Fruit fly (Drosophila melanogaster) whole organism, embryonic: ENCODE results near the gene CG6574.

Source experiments
- BEAF-32 ChIP-seq: fragments of 200-800 bp; sonication (Bioruptor generic); optimal IDR thresholded peaks from 3 replicates; lab custom pipeline; 2017; ENCODE audit warnings: missing biosample characterization, missing genetic modification characterization, mild to moderate bottlenecking, moderate library complexity, missing genetic modification reagents
- Bdp1 ChIP-seq: fragments of 200-800 bp; sonication (Bioruptor generic); optimal IDR thresholded peaks from 3 replicates; lab custom pipeline; 2016; ENCODE audit warnings: missing biosample characterization, missing genetic modification characterization
- CG11696 ChIP-seq: fragments of 200-800 bp; sonication (Bioruptor generic); IDR thresholded peaks from 2 replicates; pipeline ENCODE4 v1.3.6; 2022; ENCODE audit warnings: missing biosample characterization, missing genetic modification characterization
- CG12071 ChIP-seq: fragments of 200-800 bp; sonication (Bioruptor generic); optimal IDR thresholded peaks from 3 replicates; lab custom pipeline; 2018; ENCODE audit warnings: missing biosample characterization, mild to moderate bottlenecking, missing genetic modification characterization
- CG12104 ChIP-seq: fragments of 200-800 bp; sonication (Bioruptor generic); optimal IDR thresholded peaks from 3 replicates; lab custom pipeline; 2016; ENCODE audit warnings: missing biosample characterization, missing genetic modification characterization
- CG12219 ChIP-seq: fragments of 200-800 bp; sonication (Bioruptor generic); optimal IDR thresholded peaks from 3 replicates; lab custom pipeline; 2018; ENCODE audit warnings: missing biosample characterization, mild to moderate bottlenecking, missing genetic modification characterization
- CG13894 ChIP-seq: fragments of 200-800 bp; sonication (Bioruptor generic); optimal IDR thresholded peaks from 3 replicates; lab custom pipeline; 2018; ENCODE audit warnings: missing biosample characterization, mild to moderate bottlenecking, missing genetic modification characterization, moderate library complexity
- CG14710 ChIP-seq: fragments of 200-800 bp; sonication (Bioruptor generic); optimal IDR thresholded peaks from 3 replicates; lab custom pipeline; 2019; ENCODE audit warnings: missing biosample characterization, mild to moderate bottlenecking, missing genetic modification characterization, moderate library complexity
- CG1603 ChIP-seq: fragments of 200-800 bp; sonication (Bioruptor generic); optimal IDR thresholded peaks from 2 replicates; lab custom pipeline; 2019; ENCODE audit warnings: missing biosample characterization, mild to moderate bottlenecking, missing genetic modification characterization, moderate library complexity
- CG18599 ChIP-seq: fragments of 200-800 bp; sonication (Bioruptor generic); optimal IDR thresholded peaks from 3 replicates; lab custom pipeline; 2017; ENCODE audit warnings: missing biosample characterization, missing genetic modification characterization, mild to moderate bottlenecking, moderate library complexity, missing genetic modification reagents
- CG34376 ChIP-seq: fragments of 200-800 bp; sonication (Bioruptor generic); optimal IDR thresholded peaks from 2 replicates; lab custom pipeline; 2018; ENCODE audit warnings: missing biosample characterization, mild to moderate bottlenecking, missing genetic modification characterization
- CG3847 ChIP-seq: fragments of 200-800 bp; sonication (Bioruptor generic); IDR thresholded peaks from 2 replicates; pipeline ENCODE4 v1.3.6; 2022; ENCODE audit warnings: missing biosample characterization, missing genetic modification characterization
- CG8290 ChIP-seq, 3 experiments: fragments of 200-800 bp; sonication (Bioruptor generic); optimal IDR thresholded peaks; 2 replicates each; lab custom pipeline; 2016 to 2019; ENCODE audit warnings: missing biosample characterization in 3 of 3, missing genetic modification characterization in 3 of 3, mild to moderate bottlenecking in 2 of 3, moderate library complexity in 1 of 3
- CG8388 ChIP-seq: fragments of 200-800 bp; sonication (Bioruptor generic); optimal IDR thresholded peaks from 2 replicates; lab custom pipeline; 2019; ENCODE audit warnings: missing biosample characterization, mild to moderate bottlenecking, missing genetic modification characterization, moderate library complexity
- CG9215 ChIP-seq: fragments of 200-800 bp; sonication (Bioruptor generic); IDR thresholded peaks from 2 replicates; pipeline ENCODE4 v1.3.6; 2022; ENCODE audit warnings: missing biosample characterization, missing genetic modification characterization
- CG9876 ChIP-seq: fragments of 200-800 bp; sonication (Bioruptor generic); optimal IDR thresholded peaks from 2 replicates; lab custom pipeline; 2016; ENCODE audit warnings: missing biosample characterization, missing genetic modification characterization
- Deaf1 ChIP-seq: fragments of 200-800 bp; optimal IDR thresholded peaks from 3 replicates; lab custom pipeline; 2019; ENCODE audit warnings: missing biosample characterization, mild to moderate bottlenecking, missing genetic modification characterization, moderate library complexity
- Dfd ChIP-seq, 2 experiments: fragments of >200 bp; optimal IDR thresholded peaks; 2 replicates each; lab custom pipeline; 2017; ENCODE audit warnings: missing biosample characterization in 2 of 2, missing genetic modification characterization in 2 of 2
- Dip2 ChIP-seq: fragments of 200-800 bp; sonication (Bioruptor generic); IDR thresholded peaks from 2 replicates; pipeline ENCODE4 v1.3.6; 2022; ENCODE audit warnings: missing biosample characterization, missing genetic modification characterization
- Dp ChIP-seq: fragments of 200-800 bp; sonication (Bioruptor generic); optimal IDR thresholded peaks from 2 replicates; lab custom pipeline; 2018; ENCODE audit warnings: missing biosample characterization, mild to moderate bottlenecking, missing genetic modification characterization, moderate library complexity
- HLH54F ChIP-seq: fragments of 200-800 bp; sonication (Bioruptor generic); optimal IDR thresholded peaks from 3 replicates; lab custom pipeline; 2016; ENCODE audit warnings: missing biosample characterization, missing genetic modification characterization
- Hr3 ChIP-seq: fragments of 200-800 bp; sonication (Bioruptor generic); optimal IDR thresholded peaks from 3 replicates; lab custom pipeline; 2016; ENCODE audit warnings: missing biosample characterization, missing genetic modification characterization
- Mad ChIP-seq: fragments of 200-800 bp; sonication (Bioruptor generic); optimal IDR thresholded peaks from 2 replicates; lab custom pipeline; 2016; ENCODE audit warnings: missing biosample characterization, missing genetic modification characterization
- Max ChIP-seq: fragments of 200-800 bp; sonication (Bioruptor generic); optimal IDR thresholded peaks from 2 replicates; lab custom pipeline; 2016; ENCODE audit warnings: missing biosample characterization, mild to moderate bottlenecking, missing genetic modification characterization
- Scr ChIP-seq: fragments of 200-800 bp; sonication (Bioruptor generic); IDR thresholded peaks from 2 replicates; pipeline ENCODE4 v1.3.6; 2022; ENCODE audit warnings: missing biosample characterization, missing genetic modification characterization; ENCODE audit not compliant: partially characterized antibody
- ash1 ChIP-seq: fragments of 200-800 bp; sonication (Bioruptor generic); optimal IDR thresholded peaks from 2 replicates; lab custom pipeline; 2018; ENCODE audit warnings: missing biosample characterization, mild to moderate bottlenecking, missing genetic modification characterization
- btn ChIP-seq: fragments of 200-800 bp; sonication (Bioruptor generic); optimal IDR thresholded peaks from 2 replicates; lab custom pipeline; 2016; ENCODE audit warnings: missing biosample characterization, missing genetic modification characterization
- crol ChIP-seq: fragments of 200-800 bp; sonication (Bioruptor generic); IDR thresholded peaks from 2 replicates; pipeline ENCODE4 v1.3.6; 2022; ENCODE audit warnings: missing biosample characterization, missing genetic modification characterization
- en ChIP-seq: fragments of 200-800 bp; sonication (Bioruptor generic); optimal IDR thresholded peaks from 2 replicates; lab custom pipeline; 2016; ENCODE audit warnings: missing biosample characterization, missing genetic modification characterization
- fru ChIP-seq: fragments of >200 bp; optimal IDR thresholded peaks from 2 replicates; lab custom pipeline; 2017
- fu2 ChIP-seq: fragments of 200-800 bp; sonication (Bioruptor generic); optimal IDR thresholded peaks from 2 replicates; lab custom pipeline; 2016; ENCODE audit warnings: missing biosample characterization, missing genetic modification characterization
- gcm2 ChIP-seq: fragments of 200-800 bp; sonication (Bioruptor generic); optimal IDR thresholded peaks from 2 replicates; lab custom pipeline; 2016; ENCODE audit warnings: missing biosample characterization, missing genetic modification characterization
- jigr1 ChIP-seq: fragments of 200-800 bp; sonication (Bioruptor generic); IDR thresholded peaks from 3 replicates; pipeline ENCODE4 v1.3.6; 2022; ENCODE audit warnings: missing biosample characterization, missing genetic modification characterization
- kni ChIP-seq: fragments of 200-800 bp; sonication (Bioruptor generic); optimal IDR thresholded peaks from 3 replicates; lab custom pipeline; 2017; ENCODE audit warnings: mild to moderate bottlenecking, missing biosample characterization, missing genetic modification reagents, missing genetic modification characterization
- mirr ChIP-seq: fragments of 200-800 bp; sonication (Bioruptor generic); optimal IDR thresholded peaks from 3 replicates; lab custom pipeline; 2018; ENCODE audit warnings: missing biosample characterization, mild to moderate bottlenecking, missing genetic modification characterization
- nerfin-1 ChIP-seq: fragments of 200-800 bp; sonication (Bioruptor generic); optimal IDR thresholded peaks from 3 replicates; lab custom pipeline; 2019; ENCODE audit warnings: missing biosample characterization, mild to moderate bottlenecking, missing genetic modification characterization, moderate library complexity
- nerfin-2 ChIP-seq: fragments of 200-800 bp; sonication (Bioruptor generic); IDR thresholded peaks from 2 replicates; pipeline ENCODE4 v1.3.6; 2022; ENCODE audit warnings: missing biosample characterization, missing genetic modification characterization; ENCODE audit not compliant: partially characterized antibody
- nom ChIP-seq: fragments of 200-800 bp; sonication (Bioruptor generic); optimal IDR thresholded peaks from 2 replicates; lab custom pipeline; 2017; ENCODE audit warnings: missing biosample characterization, missing genetic modification characterization, mild to moderate bottlenecking, moderate library complexity, missing genetic modification reagents
- pan ChIP-seq, 4 experiments: fragments of >200 bp in 3 of 4; fragments of 200-800 bp in 1 of 4; sonication (Bioruptor generic) in 1 of 4; optimal IDR thresholded peaks in 3 of 4; IDR thresholded peaks in 1 of 4; 2 replicates each; pipeline versions ENCODE4 v1.3.6 to Lab custom; 2017 to 2022; ENCODE audit warnings: missing biosample characterization in 2 of 4, missing genetic modification characterization in 2 of 4, mixed read lengths in 1 of 4
- pb ChIP-seq: fragments of 200-800 bp; sonication (Bioruptor generic); optimal IDR thresholded peaks from 3 replicates; lab custom pipeline; 2016; ENCODE audit warnings: missing biosample characterization, missing genetic modification characterization
- pho ChIP-seq: fragments of 200-800 bp; sonication (Bioruptor generic); optimal IDR thresholded peaks from 2 replicates; lab custom pipeline; 2016; ENCODE audit warnings: missing biosample characterization, missing genetic modification characterization
- row ChIP-seq: fragments of 200-800 bp; sonication (Bioruptor generic); IDR thresholded peaks from 3 replicates; pipeline ENCODE4 v1.3.6; 2022; ENCODE audit warnings: missing biosample characterization, missing genetic modification characterization
- sens ChIP-seq: fragments of 200-800 bp; sonication (Bioruptor generic); peaks from one replicate; lab custom pipeline; 2016; ENCODE audit warnings: missing biosample characterization, missing genetic modification characterization
- sisA ChIP-seq: fragments of 200-800 bp; sonication (Bioruptor generic); IDR thresholded peaks from 2 replicates; pipeline ENCODE4 v1.3.6; 2022; ENCODE audit warnings: missing biosample characterization, missing genetic modification characterization
- slbo ChIP-seq: fragments of 200-800 bp; sonication (Bioruptor generic); IDR thresholded peaks from 2 replicates; pipeline ENCODE4 v1.3.6; 2022; ENCODE audit warnings: missing biosample characterization, missing genetic modification characterization
- sqz ChIP-seq: fragments of 200-800 bp; sonication (Bioruptor generic); optimal IDR thresholded peaks from 3 replicates; lab custom pipeline; 2018; ENCODE audit warnings: missing biosample characterization, mild to moderate bottlenecking, missing genetic modification characterization
- tap ChIP-seq: fragments of 200-800 bp; optimal IDR thresholded peaks from 3 replicates; lab custom pipeline; 2019; ENCODE audit warnings: missing biosample characterization, mild to moderate bottlenecking, missing genetic modification characterization, moderate library complexity
- wek ChIP-seq: fragments of 200-800 bp; sonication (Bioruptor generic); optimal IDR thresholded peaks from 3 replicates; lab custom pipeline; 2018; ENCODE audit warnings: missing biosample characterization, mild to moderate bottlenecking, missing genetic modification characterization, moderate library complexity
- zf30C ChIP-seq: fragments of 200-800 bp; sonication (Bioruptor generic); optimal IDR thresholded peaks from 3 replicates; lab custom pipeline; 2018; ENCODE audit warnings: missing biosample characterization, mild to moderate bottlenecking, missing genetic modification characterization

The CG6574 gene

dm6 chr3R:10884031-10884677 lies 21.4 kb upstream of the CG6574 start (continued):
- TF ChIP-seq Dp: no peak
- TF ChIP-seq row (GFP tag; lab: Robert Waterston, UW): peak; percentile 85
- no peak for TF ChIP-seq CG8290 (GFP tag; optimal IDR thresholded peaks at IDR 0.05; lab: Kevin White, UChicago)
- TF ChIP-seq CG8290 (tag; optimal IDR thresholded peaks at IDR 0.05; lab: Kevin White, UChicago): peak in 1 of 2 experiments; percentile 71
- peak; percentile 76 for TF ChIP-seq tap (tag; lab: Kevin White, UChicago)
- TF ChIP-seq CG9215 (GFP tag; lab: Robert Waterston, UW): peak; percentile 72
- TF ChIP-seq btn: no peak
- no peak for TF ChIP-seq nom
- TF ChIP-seq kni (GFP tag; lab: Kevin White, UChicago): peak; percentile 26
- peak; percentile 64 for TF ChIP-seq CG12071 (GFP tag; lab: Kevin White, UChicago)
- TF ChIP-seq CG11696 (GFP tag; lab: Robert Waterston, UW): peak; percentile 70
- TF ChIP-seq gcm2 (GFP tag; lab: Kevin White, UChicago): no peak
- TF ChIP-seq sisA (GFP tag; lab: Robert Waterston, UW): peak; percentile 80
- TF ChIP-seq CG3847: peak; percentile 70
- no peak for TF ChIP-seq CG9876
- no peak for TF ChIP-seq Dfd (GFP tag; optimal IDR thresholded peaks at IDR 0.05; lab: Kevin White, UChicago)
- TF ChIP-seq CG1603 (tag; lab: Kevin White, UChicago): peak; percentile 58
- no peak for TF ChIP-seq en (GFP tag; lab: Kevin White, UChicago)
- no peak for TF ChIP-seq fru (lab: Kevin White, UChicago)
- no peak for TF ChIP-seq fu2
- no peak for TF ChIP-seq ash1 (GFP tag; lab: Kevin White, UChicago)
- TF ChIP-seq HLH54F: no peak
- peak; percentile 15 for TF ChIP-seq CG14710
- no peak for TF ChIP-seq pho (GFP tag; lab: Kevin White, UChicago)
- TF ChIP-seq CG34376 (GFP tag; lab: Kevin White, UChicago): no peak
- peak; percentile 86 for TF ChIP-seq CG18599 (GFP tag; lab: Kevin White, UChicago)
- peak; percentile 54 for TF ChIP-seq nerfin-1 (tag; lab: Kevin White, UChicago)
- no peak for TF ChIP-seq Mad (GFP tag; lab: Kevin White, UChicago)
- TF ChIP-seq sens (GFP tag; lab: Kevin White, UChicago): peak; percentile 78
- no peak for TF ChIP-seq Scr (GFP tag; lab: Robert Waterston, UW)
- TF ChIP-seq CG12219 (GFP tag; lab: Kevin White, UChicago): peak; percentile 51
- TF ChIP-seq wek: peak; percentile 8
- peak; percentile 59 for TF ChIP-seq mirr (GFP tag; lab: Kevin White, UChicago)
- TF ChIP-seq zf30C: no peak
- peak; percentile 60 for TF ChIP-seq CG12104 (GFP tag; lab: Kevin White, UChicago)
- peak; percentile 63 for TF ChIP-seq jigr1
- no peak for TF ChIP-seq crol (GFP tag; lab: Robert Waterston, UW)
- peak; percentile 81 for TF ChIP-seq slbo (GFP tag; lab: Robert Waterston, UW)
- peak; percentile 46 for TF ChIP-seq Deaf1 (tag; lab: Kevin White, UChicago)
- peak; percentile 22 for TF ChIP-seq sqz
- no peak for TF ChIP-seq pb
- no peak for TF ChIP-seq Bdp1 (GFP tag; lab: Kevin White, UChicago)
- no peak for TF ChIP-seq nerfin-2 (GFP tag; lab: Robert Waterston, UW)
- peak; percentile 22 for TF ChIP-seq Max (GFP tag; lab: Kevin White, UChicago)
- TF ChIP-seq BEAF-32 (GFP tag; lab: Kevin White, UChicago): no peak
- TF ChIP-seq pan (optimal IDR thresholded peaks at IDR 0.05; lab: Kevin White, UChicago): no peak
- TF ChIP-seq pan (GFP tag; optimal IDR thresholded peaks at IDR 0.05 in 1 of 2, IDR thresholded peaks at IDR 0.05 in 1 of 2): peak in 1 of 2 experiments; percentile 84
- TF ChIP-seq Hr3 (GFP tag; lab: Kevin White, UChicago): peak; percentile 27
- 0 out of 2 replicates have a peak, but pooled peaks have one; percentile 16 for TF ChIP-seq Dip2
- peak; percentile 34 for TF ChIP-seq CG8388
- peak; percentile 74 for TF ChIP-seq CG13894 (tag; lab: Kevin White, UChicago)
